Fruit fly (Drosophila melanogaster): ENCODE measurements around the gene CG32269.

The CG32269 gene

dm6 chr3L:3208895-3209294 lies at the start of gene CG32269, which contains the start of gene CG32270:
Gene CG32269 (minus strand): TSS chr3L:3208985.
Gene CG32270 (minus strand): TSS chr3L:3208985.
- TF ChIP-seq kah (GFP tag; optimal IDR thresholded peaks at IDR 0.05): peak; percentile 71
- TF ChIP-seq chinmo (GFP tag; IDR thresholded peaks at IDR 0.05; ENCODE audit: partially characterized antibody): no peak
- no peak for TF ChIP-seq CG17385 (GFP tag; optimal IDR thresholded peaks at IDR 0.05)
- peak; percentile 66 for TF ChIP-seq mirr (GFP tag; optimal IDR thresholded peaks at IDR 0.05)
- peak; percentile 30 for TF ChIP-seq HLHmδ (GFP tag; optimal IDR thresholded peaks at IDR 0.05)
- TF ChIP-seq MTF-1 (GFP tag; optimal IDR thresholded peaks at IDR 0.05; ENCODE audit: borderline replicate concordance): peak; percentile 0
- peak; percentile 18 for TF ChIP-seq CG6813 (GFP tag; optimal IDR thresholded peaks at IDR 0.05)
- TF ChIP-seq caup (GFP tag; optimal IDR thresholded peaks at IDR 0.05; ENCODE audit: severe bottlenecking): peak; percentile 11
- TF ChIP-seq CG18619 (GFP tag; optimal IDR thresholded peaks at IDR 0.05): peak; percentile 3
- no peak for TF ChIP-seq Trl (optimal IDR thresholded peaks at IDR 0.05)
- peak; percentile 0 for TF ChIP-seq Trl (GFP tag; optimal IDR thresholded peaks at IDR 0.05)

DNA sequence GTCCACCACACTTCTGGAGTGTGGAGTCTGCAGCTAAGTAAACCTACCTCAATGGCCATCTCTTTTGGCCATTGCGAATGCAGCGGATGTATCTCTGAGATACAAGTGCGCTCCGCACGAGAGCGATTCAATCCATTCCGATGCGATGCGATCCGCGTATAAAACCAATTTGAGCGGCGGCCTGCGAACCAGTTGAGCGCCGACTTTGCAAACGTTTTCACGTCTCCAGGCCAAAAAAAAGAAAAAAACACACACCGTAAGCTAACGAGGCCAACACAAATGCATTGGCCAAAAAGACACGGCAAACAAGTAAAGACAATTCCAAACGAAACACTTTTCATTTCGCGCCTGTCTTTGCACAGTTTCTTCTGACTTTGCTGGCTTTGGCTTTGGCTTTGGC lies 48.9 kb upstream of the CG32269 start, which contains the start of gene ckd:
TSS of gene ckd (plus strand) at position 189 of the 400 bp plus-strand sequence.
- no peak for TF ChIP-seq CG11695 (GFP tag; IDR thresholded peaks at IDR 0.05)
- TF ChIP-seq Camta (GFP tag; optimal IDR thresholded peaks at IDR 0.05): no peak
- TF ChIP-seq nom (GFP tag; optimal IDR thresholded peaks at IDR 0.05): peak; percentile 49
- TF ChIP-seq CG10366 (GFP tag; IDR thresholded peaks at IDR 0.05): no peak
- no peak for TF ChIP-seq ATbp (GFP tag; optimal IDR thresholded peaks at IDR 0.05)
- no peak for TF ChIP-seq chm (GFP tag; IDR thresholded peaks at IDR 0.05)
- TF ChIP-seq Lpt (GFP tag; optimal IDR thresholded peaks at IDR 0.05): no peak
- TF ChIP-seq Meics (GFP tag; optimal IDR thresholded peaks at IDR 0.05): no peak
- TF ChIP-seq Awh (GFP tag; IDR thresholded peaks at IDR 0.05): no peak
- no peak for TF ChIP-seq CG11456 (GFP tag; IDR thresholded peaks at IDR 0.05)
- TF ChIP-seq chif (GFP tag; optimal IDR thresholded peaks at IDR 0.05): no peak
- no peak for TF ChIP-seq CG7745 (tag; optimal IDR thresholded peaks at IDR 0.05)
- no peak for TF ChIP-seq CG14014 (GFP tag; IDR thresholded peaks at IDR 0.05)
- peak; percentile 33 for TF ChIP-seq lbe (GFP tag; optimal IDR thresholded peaks at IDR 0.05)
- no peak for TF ChIP-seq toy (GFP tag; IDR thresholded peaks at IDR 0.05)
- 0 out of 2 replicates have a peak, but pooled peaks have one; percentile 26 for TF ChIP-seq vvl (GFP tag; IDR thresholded peaks at IDR 0.05)
- TF ChIP-seq p53 (GFP tag; optimal IDR thresholded peaks at IDR 0.05): no peak
- no peak for TF ChIP-seq tna (GFP tag; IDR thresholded peaks at IDR 0.05; ENCODE audit: partially characterized antibody)
- no peak for TF ChIP-seq CG7357 (GFP tag; IDR thresholded peaks at IDR 0.05)
- TF ChIP-seq Sin3A (optimal IDR thresholded peaks at IDR 0.05): no peak
- no peak for TF ChIP-seq CG12104 (GFP tag; optimal IDR thresholded peaks at IDR 0.05)
- TF ChIP-seq her (GFP tag; optimal IDR thresholded peaks at IDR 0.05): no peak
- no peak for TF ChIP-seq CG10267 (tag; optimal IDR thresholded peaks at IDR 0.05)
- TF ChIP-seq Jarid2 (GFP tag; optimal IDR thresholded peaks at IDR 0.05): peak; percentile 13
- TF ChIP-seq CG31224 (GFP tag; IDR thresholded peaks at IDR 0.05): no peak
- no peak for TF ChIP-seq CG9437 (GFP tag; optimal IDR thresholded peaks at IDR 0.05)
- peak; percentile 36; the same call in 1 of the 2 replicates for TF ChIP-seq Drgx (GFP tag; IDR thresholded peaks at IDR 0.05)
- peak; percentile 10 for TF ChIP-seq CG12769 (tag; optimal IDR thresholded peaks at IDR 0.05)
- TF ChIP-seq CG1647 (GFP tag; optimal IDR thresholded peaks at IDR 0.05): no peak
- no peak for TF ChIP-seq sr (GFP tag; IDR thresholded peaks at IDR 0.05)
- TF ChIP-seq CG9727 (GFP tag; optimal IDR thresholded peaks at IDR 0.05): no peak
- TF ChIP-seq CG4820 (GFP tag; optimal IDR thresholded peaks at IDR 0.05): no peak
- TF ChIP-seq CG33557 (GFP tag; optimal IDR thresholded peaks at IDR 0.05): no peak
- TF ChIP-seq CG11085 (GFP tag; IDR thresholded peaks at IDR 0.05): no peak
- no peak for TF ChIP-seq CG3065 (GFP tag; optimal IDR thresholded peaks at IDR 0.05)
- TF ChIP-seq CG12659 (GFP tag; optimal IDR thresholded peaks at IDR 0.05): no peak
- TF ChIP-seq CG6813 (GFP tag; optimal IDR thresholded peaks at IDR 0.05): no peak
- peak; percentile 77; the same call in 1 of the 4 replicates for TF ChIP-seq chinmo (GFP tag; IDR thresholded peaks at IDR 0.05; ENCODE audit: partially characterized antibody)
- TF ChIP-seq CG15601 (tag; optimal IDR thresholded peaks at IDR 0.05): no peak
- peak in 1 of 2 experiments; percentile 1 for TF ChIP-seq Trl (optimal IDR thresholded peaks at IDR 0.05)
- no peak for TF ChIP-seq Trl (GFP tag; optimal IDR thresholded peaks at IDR 0.05)
- no peak for TF ChIP-seq Dbx (GFP tag; IDR thresholded peaks at IDR 0.05)
- TF ChIP-seq CG10654 (GFP tag; optimal IDR thresholded peaks at IDR 0.05): no peak
